Worm (Caenorhabditis elegans): ENCODE results near the gene col-102.

DNA sequence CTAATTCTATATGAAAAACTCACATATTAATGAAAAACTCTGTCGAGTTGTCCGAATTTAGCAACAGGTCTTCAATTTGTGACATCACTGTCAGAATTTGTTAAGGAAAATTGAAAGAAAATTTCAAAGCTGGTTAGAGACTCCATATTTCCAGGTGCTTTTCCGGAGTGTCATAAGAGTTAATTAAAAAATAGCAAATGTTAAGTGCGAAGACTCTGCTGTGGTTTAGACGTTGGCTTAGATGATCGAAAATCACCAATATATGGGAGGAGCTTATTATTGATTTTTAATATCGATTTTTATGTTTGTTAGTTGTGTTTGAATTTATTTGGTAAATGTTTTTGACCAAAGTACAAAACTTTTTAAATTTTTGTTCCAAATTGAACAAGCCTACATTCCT lies 16.5 kb upstream of the col-102 start, which contains the start of gene C18H7.12:
- TF ChIP-seq ceh-43 (GFP tag; optimal IDR thresholded peaks at IDR 0.05) (no peak), nhr-237 (tag; optimal IDR thresholded peaks at IDR 0.05) (no peak), ces-1 (GFP tag; optimal IDR thresholded peaks at IDR 0.05) (no peak), ztf-11 (tag; optimal IDR thresholded peaks at IDR 0.05) (no peak), zip-8 (tag; optimal IDR thresholded peaks at IDR 0.05) (no peak), nhr-76 (tag; optimal IDR thresholded peaks at IDR 0.05) (no peak), snpc-4 (tag; optimal IDR thresholded peaks at IDR 0.05) (no peak)

Measured in whole organism, mixed stage, embryonic.